Worm (Caenorhabditis elegans): ENCODE data around the gene sdz-1.
A peak's percentile ranks its signal among the peaks of the same experiment; 100 is the strongest.

Gene sdz-1

ce11 chrIII:8737391-8737790 is 37.3 kb upstream of the sdz-1 start:
- TF ChIP-seq lin-39 (tag; optimal IDR thresholded peaks at IDR 0.05) (no peak), pha-4 (tag; optimal IDR thresholded peaks at IDR 0.05) (no peak), daf-12 (tag; optimal IDR thresholded peaks at IDR 0.05) (no peak), ceh-82 (tag; optimal IDR thresholded peaks at IDR 0.05) (no peak), elt-3 (tag; optimal IDR thresholded peaks at IDR 0.05) (no peak), nhr-23 (tag; optimal IDR thresholded peaks at IDR 0.05) (no peak), tbx-2 (tag; optimal IDR thresholded peaks at IDR 0.05) (no peak), nhr-43 (tag; optimal IDR thresholded peaks at IDR 0.05; ENCODE audit: poor library complexity, severe bottlenecking) (no peak), ZK546.5 (tag; optimal IDR thresholded peaks at IDR 0.05) (no peak), fos-1 (tag; optimal IDR thresholded peaks at IDR 0.05) (no peak), nhr-11 (tag; optimal IDR thresholded peaks at IDR 0.05) (no peak), elt-1 (tag; optimal IDR thresholded peaks at IDR 0.05) (no peak), egl-27 (tag; optimal IDR thresholded peaks at IDR 0.05) (no peak)

- TF ChIP-seq nhr-25 (tag; optimal IDR thresholded peaks at IDR 0.05) (peak; percentile 82), nhr-77 (tag; optimal IDR thresholded peaks at IDR 0.05) (no peak), nhr-12 (tag; optimal IDR thresholded peaks at IDR 0.05) (no peak), nhr-43 (tag; optimal IDR thresholded peaks at IDR 0.05; ENCODE audit: poor library complexity, severe bottlenecking) (peak; percentile 79), elt-2 (tag; optimal IDR thresholded peaks at IDR 0.05) (peak; percentile 59), eor-1 (tag; optimal IDR thresholded peaks at IDR 0.05) (no peak), lin-15B (tag; optimal IDR thresholded peaks at IDR 0.05) (no peak), mdl-1 (tag; optimal IDR thresholded peaks at IDR 0.05) (peak; percentile 6), unc-62 (GFP tag; optimal IDR thresholded peaks at IDR 0.05) (peak; percentile 50), nhr-23 (tag; optimal IDR thresholded peaks at IDR 0.05) (peak; percentile 80), hmg-11 (tag; optimal IDR thresholded peaks at IDR 0.05) (peak; percentile 24), pqm-1 (tag; optimal IDR thresholded peaks at IDR 0.05) (peak; percentile 42), pha-4 (tag; optimal IDR thresholded peaks at IDR 0.05) (peak; percentile 8), nfya-1 (tag; optimal IDR thresholded peaks at IDR 0.05; ENCODE audit: insufficient read depth) (peak; percentile 50)
Measured at ce11 chrIII:8734327-8734885, 34.3 kb upstream of the sdz-1 start.

ce11 chrIII:8733667-8734066 is 33.5 kb upstream of the sdz-1 start:
- peak; percentile 50 for TF ChIP-seq mdl-1 (tag; optimal IDR thresholded peaks at IDR 0.05)
- TF ChIP-seq fos-1 (tag; optimal IDR thresholded peaks at IDR 0.05) = peak; percentile 4
- no peak for TF ChIP-seq nhr-23 (tag; optimal IDR thresholded peaks at IDR 0.05)
- TF ChIP-seq elt-2 (tag; optimal IDR thresholded peaks at IDR 0.05) = peak; percentile 93
- no peak for TF ChIP-seq lin-39 (tag; optimal IDR thresholded peaks at IDR 0.05)
- TF ChIP-seq pqm-1 (tag; optimal IDR thresholded peaks at IDR 0.05) = peak; percentile 65
- TF ChIP-seq lsy-12 (tag; optimal IDR thresholded peaks at IDR 0.05) = no peak

ce11 chrIII:8733237-8733636 is 33.1 kb upstream of the sdz-1 start:
- no peak for TF ChIP-seq daf-12 (tag; optimal IDR thresholded peaks at IDR 0.05)
- TF ChIP-seq fos-1 (tag; optimal IDR thresholded peaks at IDR 0.05) = no peak
- no peak for TF ChIP-seq ceh-28 (tag; optimal IDR thresholded peaks at IDR 0.05)
- no peak for TF ChIP-seq ceh-9 (tag; optimal IDR thresholded peaks at IDR 0.05)
- no peak for TF ChIP-seq lin-15B (tag; optimal IDR thresholded peaks at IDR 0.05)
- peak; percentile 100 for TF ChIP-seq pha-4 (tag; optimal IDR thresholded peaks at IDR 0.05)
- no peak for TF ChIP-seq nhr-237 (tag; optimal IDR thresholded peaks at IDR 0.05)
- no peak for TF ChIP-seq unc-39 (tag; optimal IDR thresholded peaks at IDR 0.05)
- TF ChIP-seq nhr-25 (tag; optimal IDR thresholded peaks at IDR 0.05) = peak; percentile 15
- TF ChIP-seq ceh-82 (tag; optimal IDR thresholded peaks at IDR 0.05) = no peak
- no peak for TF ChIP-seq nhr-67 (tag; optimal IDR thresholded peaks at IDR 0.05)
- TF ChIP-seq elt-2 (tag; optimal IDR thresholded peaks at IDR 0.05) = no peak
- TF ChIP-seq hmg-11 (tag; optimal IDR thresholded peaks at IDR 0.05) = no peak
- TF ChIP-seq pqm-1 (tag; optimal IDR thresholded peaks at IDR 0.05) = peak; percentile 66
- TF ChIP-seq nhr-23 (tag; optimal IDR thresholded peaks at IDR 0.05) = no peak
- no peak for TF ChIP-seq unc-62 (GFP tag; optimal IDR thresholded peaks at IDR 0.05)
- peak; percentile 9 for TF ChIP-seq egl-27 (tag; optimal IDR thresholded peaks at IDR 0.05)
- TF ChIP-seq jun-1 (tag; optimal IDR thresholded peaks at IDR 0.05) = peak; percentile 33

- TF ChIP-seq ceh-28 (tag; optimal IDR thresholded peaks at IDR 0.05) (no peak), daf-12 (tag; optimal IDR thresholded peaks at IDR 0.05) (no peak), mdl-1 (tag; optimal IDR thresholded peaks at IDR 0.05) (no peak), ama-1 (optimal IDR thresholded peaks at IDR 0.05) (no peak), ZK546.5 (tag; optimal IDR thresholded peaks at IDR 0.05) (no peak), skn-1 (tag; optimal IDR thresholded peaks at IDR 0.05) (no peak), pqm-1 (tag; optimal IDR thresholded peaks at IDR 0.05) (no peak), nhr-28 (tag; optimal IDR thresholded peaks at IDR 0.05) (no peak), lin-15B (tag; optimal IDR thresholded peaks at IDR 0.05) (no peak), jun-1 (tag; optimal IDR thresholded peaks at IDR 0.05) (no peak), egl-27 (tag; optimal IDR thresholded peaks at IDR 0.05) (no peak), nhr-11 (tag; optimal IDR thresholded peaks at IDR 0.05) (no peak), lin-39 (tag; optimal IDR thresholded peaks at IDR 0.05) (no peak), unc-39 (tag; optimal IDR thresholded peaks at IDR 0.05) (no peak), eor-1 (tag; optimal IDR thresholded peaks at IDR 0.05) (no peak), hmg-11 (tag; optimal IDR thresholded peaks at IDR 0.05) (no peak), ceh-16 (tag; optimal IDR thresholded peaks at IDR 0.05) (no peak), elt-1 (tag; optimal IDR thresholded peaks at IDR 0.05) (no peak), elt-2 (tag; optimal IDR thresholded peaks at IDR 0.05) (peak; percentile 0), tbx-2 (tag; optimal IDR thresholded peaks at IDR 0.05) (no peak), nhr-25 (tag; optimal IDR thresholded peaks at IDR 0.05) (peak; percentile 35), nhr-76 (tag; optimal IDR thresholded peaks at IDR 0.05) (no peak), nhr-237 (tag; optimal IDR thresholded peaks at IDR 0.05) (no peak), ceh-82 (tag; optimal IDR thresholded peaks at IDR 0.05) (no peak), ceh-9 (tag; optimal IDR thresholded peaks at IDR 0.05) (no peak), fos-1 (tag; optimal IDR thresholded peaks at IDR 0.05) (no peak), unc-62 (GFP tag; optimal IDR thresholded peaks at IDR 0.05) (no peak), nfya-1 (tag; optimal IDR thresholded peaks at IDR 0.05; ENCODE audit: insufficient read depth) (peak; percentile 42), R02D3.7 (tag; optimal IDR thresholded peaks at IDR 0.05) (no peak), nhr-12 (tag; optimal IDR thresholded peaks at IDR 0.05) (no peak), fkh-2 (tag; optimal IDR thresholded peaks at IDR 0.05) (no peak)
Measured at ce11 chrIII:8731973-8732372, 31.8 kb upstream of the sdz-1 start.
